Fruit fly (Drosophila melanogaster) whole organism, pupa: ENCODE results near the gene CG43288.

Experiments used
- CG10348 ChIP-seq: fragments of 200-800 bp; sonication (Bioruptor generic); IDR thresholded peaks from 2 replicates; pipeline ENCODE4 v1.3.6; 2022; ENCODE audit warnings: missing biosample characterization, missing genetic modification characterization
- CG12605 ChIP-seq: fragments of 200-800 bp; sonication (Bioruptor generic); IDR thresholded peaks from 2 replicates; pipeline ENCODE4 v1.3.6; 2022; ENCODE audit warnings: missing biosample characterization, missing genetic modification characterization
- CG13204 ChIP-seq: fragments of 200-800 bp; sonication (Bioruptor generic); optimal IDR thresholded peaks from 2 replicates; lab custom pipeline; 2018; ENCODE audit warnings: missing biosample characterization, mild to moderate bottlenecking, missing genetic modification characterization, moderate library complexity
- CG14655 ChIP-seq: fragments of 200-800 bp; sonication (Bioruptor generic); optimal IDR thresholded peaks from 3 replicates; lab custom pipeline; 2017; ENCODE audit warnings: mild to moderate bottlenecking, missing biosample characterization, missing genetic modification reagents, missing genetic modification characterization
- CG15710 ChIP-seq: fragments of 200-800 bp; sonication (Bioruptor generic); optimal IDR thresholded peaks from 2 replicates; lab custom pipeline; 2018; ENCODE audit warnings: missing biosample characterization, mild to moderate bottlenecking, missing genetic modification characterization, moderate library complexity
- CG17806 ChIP-seq: fragments of 200-800 bp; sonication (Bioruptor generic); optimal IDR thresholded peaks from 2 replicates; lab custom pipeline; 2018; ENCODE audit warnings: missing biosample characterization, mild to moderate bottlenecking, missing genetic modification characterization, moderate library complexity
- CG32121 ChIP-seq: fragments of 200-800 bp; sonication (Bioruptor generic); IDR thresholded peaks from 2 replicates; pipeline ENCODE4 v1.3.6; 2022; ENCODE audit warnings: missing biosample characterization, missing genetic modification characterization
- CG34367 ChIP-seq: fragments of 200-800 bp; sonication (Bioruptor generic); optimal IDR thresholded peaks from 2 replicates; lab custom pipeline; 2018; ENCODE audit warnings: missing biosample characterization, mild to moderate bottlenecking, missing genetic modification characterization
- CG4496 ChIP-seq: fragments of 200-800 bp; sonication (Bioruptor generic); IDR thresholded peaks from 3 replicates; pipeline ENCODE4 v1.3.6; 2022; ENCODE audit warnings: missing biosample characterization, missing genetic modification characterization
- CG8159 ChIP-seq: fragments of 200-800 bp; sonication (Bioruptor generic); optimal IDR thresholded peaks from 3 replicates; lab custom pipeline; 2018; ENCODE audit warnings: missing biosample characterization, mild to moderate bottlenecking, missing genetic modification characterization, moderate library complexity
- CG8301 ChIP-seq: fragments of 200-800 bp; sonication (Bioruptor generic); optimal IDR thresholded peaks from 2 replicates; lab custom pipeline; 2018; ENCODE audit warnings: missing biosample characterization, mild to moderate bottlenecking, missing genetic modification characterization
- CG9948 ChIP-seq: fragments of 200-800 bp; sonication (Bioruptor generic); optimal IDR thresholded peaks from 2 replicates; lab custom pipeline; 2018; ENCODE audit warnings: missing biosample characterization, mild to moderate bottlenecking, missing genetic modification characterization, moderate library complexity
- D1 ChIP-seq: fragments of 200-800 bp; sonication (Bioruptor generic); optimal IDR thresholded peaks from 2 replicates; lab custom pipeline; 2018; ENCODE audit warnings: missing biosample characterization, mild to moderate bottlenecking, missing genetic modification characterization, moderate library complexity
- EcR ChIP-seq: fragments of 200-800 bp; sonication (Bioruptor generic); optimal IDR thresholded peaks from 3 replicates; lab custom pipeline; 2019; ENCODE audit warnings: missing biosample characterization, missing genetic modification characterization, mild to moderate bottlenecking, moderate library complexity, missing genetic modification reagents
- Ets98B ChIP-seq: fragments of 200-800 bp; sonication (Bioruptor generic); IDR thresholded peaks from 2 replicates; pipeline ENCODE4 v1.3.6; 2022; ENCODE audit warnings: missing biosample characterization, missing genetic modification characterization
- Pif1A ChIP-seq: fragments of 200-800 bp; sonication (Bioruptor generic); optimal IDR thresholded peaks from 3 replicates; lab custom pipeline; 2016; ENCODE audit warnings: missing biosample characterization, missing genetic modification characterization
- Pif1B ChIP-seq: fragments of 200-800 bp; sonication (Bioruptor generic); optimal IDR thresholded peaks from 3 replicates; lab custom pipeline; 2016; ENCODE audit warnings: missing biosample characterization, missing genetic modification characterization
- Snoo ChIP-seq: fragments of 200-800 bp; sonication (Bioruptor generic); optimal IDR thresholded peaks from 3 replicates; lab custom pipeline; 2017; ENCODE audit warnings: missing biosample characterization, mild to moderate bottlenecking, missing genetic modification characterization, inconsistent platforms
- fd96Ca ChIP-seq: fragments of 200-800 bp; sonication (Bioruptor generic); IDR thresholded peaks from 3 replicates; pipeline ENCODE4 v1.3.6; 2022; ENCODE audit warnings: missing biosample characterization, missing genetic modification characterization
- gl ChIP-seq: fragments of 200-800 bp; sonication (Bioruptor generic); optimal IDR thresholded peaks from 2 replicates; lab custom pipeline; 2018; ENCODE audit warnings: missing biosample characterization, mild to moderate bottlenecking, missing genetic modification characterization
- rn ChIP-seq: fragments of 200-800 bp; sonication (Bioruptor generic); IDR thresholded peaks from 2 replicates; pipeline ENCODE4 v1.3.6; 2022; ENCODE audit warnings: missing biosample characterization, missing genetic modification characterization

Gene CG43288

DNA sequence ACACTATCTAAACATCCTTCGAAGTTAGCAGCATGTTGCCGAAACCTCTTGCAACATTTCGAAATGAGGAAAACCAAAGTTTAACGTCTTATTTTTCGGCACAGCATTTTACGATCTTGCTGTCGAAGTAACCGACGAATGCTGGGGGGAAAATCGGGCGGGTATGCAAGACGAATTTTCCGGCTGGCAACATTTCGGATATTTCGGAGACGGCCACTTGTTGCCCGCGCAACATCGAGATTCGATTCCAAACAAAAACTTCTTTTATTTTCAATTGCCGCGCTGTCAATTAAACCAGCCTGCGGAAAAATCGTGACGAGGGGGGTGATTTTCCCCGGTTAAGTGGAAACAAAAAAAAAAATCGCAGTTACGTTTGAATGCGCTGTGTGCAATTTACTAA, 6.1 kb upstream of the CG43288 start:
- TF ChIP-seq CG14655 (GFP tag; lab: Kevin White, UChicago) (no peak), CG17806 (tag; lab: Kevin White, UChicago) (no peak), CG8159 (tag; lab: Kevin White, UChicago) (no peak), Pif1A (GFP tag; lab: Kevin White, UChicago) (no peak), CG32121 (GFP tag; lab: Robert Waterston, UW) (no peak), Pif1B (GFP tag; lab: Kevin White, UChicago) (no peak), rn (GFP tag; lab: Robert Waterston, UW) (no peak), CG15710 (tag; lab: Kevin White, UChicago) (no peak), CG13204 (GFP tag; lab: Kevin White, UChicago) (no peak), EcR (GFP tag; lab: Kevin White, UChicago) (no peak), Snoo (tag; lab: Kevin White, UChicago) (no peak), D1 (tag; lab: Kevin White, UChicago) (no peak), CG34367 (tag; lab: Kevin White, UChicago) (no peak), CG10348 (GFP tag; lab: Robert Waterston, UW) (no peak)

DNA sequence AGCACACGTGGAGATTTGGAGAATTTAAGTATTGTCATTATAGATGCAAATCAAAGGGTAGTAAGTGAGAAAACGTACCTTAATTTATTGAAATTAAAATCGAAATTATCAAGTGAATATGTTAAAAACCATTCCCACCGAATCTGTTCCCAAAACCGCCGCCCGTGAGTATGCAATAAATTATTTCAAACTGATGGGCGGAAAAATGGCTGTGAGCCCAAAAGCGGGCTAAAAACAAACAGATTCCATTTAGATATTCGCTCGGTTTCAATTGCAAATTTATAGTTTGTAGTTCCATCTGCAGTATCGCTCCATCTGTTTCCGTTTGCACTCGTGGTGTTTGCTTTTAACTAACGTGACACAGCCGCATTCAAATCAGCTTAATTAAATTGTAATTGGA, 1.5 kb downstream of the CG43288 start:
- no peak for TF ChIP-seq Snoo (tag; lab: Kevin White, UChicago)
- no peak for TF ChIP-seq Ets98B (GFP tag; lab: Robert Waterston, UW)
- no peak for TF ChIP-seq fd96Ca
- TF ChIP-seq CG14655 (GFP tag; lab: Kevin White, UChicago): no peak
- TF ChIP-seq CG9948: no peak
- TF ChIP-seq CG8301 (tag; lab: Kevin White, UChicago): no peak
- TF ChIP-seq CG12605 (GFP tag; lab: Robert Waterston, UW): no peak
- TF ChIP-seq, all 21 proteins: peak for 0

DNA sequence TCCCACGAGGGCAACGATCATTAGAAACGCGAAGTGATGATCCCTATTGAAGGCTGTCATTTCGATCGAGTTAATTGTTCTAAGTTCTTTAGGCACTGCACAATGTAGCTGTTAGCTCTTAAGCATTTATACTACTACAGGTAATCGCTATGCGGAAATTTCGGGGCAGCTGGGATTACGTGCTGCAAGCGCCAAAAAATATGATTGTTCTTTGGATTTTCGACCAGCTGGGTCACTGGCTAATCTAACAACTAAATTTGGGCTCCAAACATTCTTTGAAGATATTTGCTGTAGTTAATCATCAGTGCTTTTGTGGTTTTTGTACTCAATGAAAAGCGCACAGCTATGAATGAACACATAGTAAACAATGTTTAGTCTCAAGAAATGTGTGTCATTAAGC, 4.5 kb downstream of the CG43288 start, which contains the start of gene CG15571:
Gene CG15571 (minus strand): TSS at position 101 of the 400 bp plus-strand sequence.
- TF ChIP-seq rn (GFP tag; lab: Robert Waterston, UW) (no peak), CG15710 (tag; lab: Kevin White, UChicago) (no peak), Pif1B (GFP tag; lab: Kevin White, UChicago) (no peak), CG32121 (GFP tag; lab: Robert Waterston, UW) (no peak), EcR (GFP tag; lab: Kevin White, UChicago) (no peak), Pif1A (GFP tag; lab: Kevin White, UChicago) (no peak), Ets98B (GFP tag; lab: Robert Waterston, UW) (no peak), CG8159 (tag; lab: Kevin White, UChicago) (no peak), CG34367 (tag; lab: Kevin White, UChicago) (no peak), Snoo (tag; lab: Kevin White, UChicago) (no peak), CG13204 (GFP tag; lab: Kevin White, UChicago) (no peak), CG14655 (GFP tag; lab: Kevin White, UChicago) (no peak), D1 (tag; lab: Kevin White, UChicago) (no peak), CG8301 (tag; lab: Kevin White, UChicago) (no peak), CG9948 (no peak), gl (tag; lab: Kevin White, UChicago) (no peak), fd96Ca (no peak)

DNA sequence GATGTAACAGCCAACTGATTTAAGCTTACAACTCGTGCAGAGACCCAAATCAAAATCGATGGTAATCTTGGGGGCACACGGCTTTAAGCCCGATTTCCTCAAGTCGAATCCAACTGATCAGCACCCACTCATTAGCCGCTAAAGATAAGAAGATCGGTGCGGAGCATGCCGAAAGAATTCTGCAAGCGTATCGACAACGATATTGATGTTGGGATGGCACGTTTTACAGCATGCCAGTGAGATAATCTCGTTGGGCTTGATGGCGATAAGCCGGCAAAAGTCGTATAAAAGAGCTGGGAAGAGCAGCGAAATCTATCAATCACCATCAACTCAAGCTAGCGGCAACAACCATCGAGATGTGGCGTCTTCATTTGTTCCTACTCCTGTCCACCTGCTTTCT, 5.0 kb downstream of the CG43288 start, which contains the start of gene CG15570:
Gene CG15570 (plus strand): TSS at position 301 of the 400 bp plus-strand sequence.
- TF ChIP-seq CG17806 (tag; lab: Kevin White, UChicago) (no peak), Ets98B (GFP tag; lab: Robert Waterston, UW) (no peak), CG13204 (GFP tag; lab: Kevin White, UChicago) (no peak), D1 (tag; lab: Kevin White, UChicago) (no peak), CG10348 (GFP tag; lab: Robert Waterston, UW) (no peak), EcR (GFP tag; lab: Kevin White, UChicago) (no peak), gl (tag; lab: Kevin White, UChicago) (no peak), Pif1A (GFP tag; lab: Kevin White, UChicago) (no peak), CG4496 (GFP tag; lab: Robert Waterston, UW) (no peak), CG8301 (tag; lab: Kevin White, UChicago) (no peak), rn (GFP tag; lab: Robert Waterston, UW) (no peak), CG8159 (tag; lab: Kevin White, UChicago) (no peak), CG9948 (no peak), CG12605 (GFP tag; lab: Robert Waterston, UW) (no peak), CG32121 (GFP tag; lab: Robert Waterston, UW) (no peak), Pif1B (GFP tag; lab: Kevin White, UChicago) (no peak), CG15710 (tag; lab: Kevin White, UChicago) (no peak), CG34367 (tag; lab: Kevin White, UChicago) (no peak), CG14655 (GFP tag; lab: Kevin White, UChicago) (no peak), fd96Ca (no peak)

- TF ChIP-seq gl (tag; lab: Kevin White, UChicago) (no peak), D1 (tag; lab: Kevin White, UChicago) (no peak), CG15710 (tag; lab: Kevin White, UChicago) (no peak), CG32121 (GFP tag; lab: Robert Waterston, UW) (no peak), CG4496 (GFP tag; lab: Robert Waterston, UW) (no peak), Pif1B (GFP tag; lab: Kevin White, UChicago) (no peak), CG8301 (tag; lab: Kevin White, UChicago) (no peak), Pif1A (GFP tag; lab: Kevin White, UChicago) (no peak), CG12605 (GFP tag; lab: Robert Waterston, UW) (no peak), CG8159 (tag; lab: Kevin White, UChicago) (no peak)
Observed at dm6 chrX:4225020-4225419, 12.2 kb downstream of the CG43288 start.
